Fruit fly (Drosophila melanogaster) whole organism, pupa: ENCODE results near the gene Cep290.
A peak's percentile ranks its signal among the peaks of the same experiment; 100 is the strongest.

Experiments used
- CG10348 ChIP-seq: fragments of 200-800 bp; sonication (Bioruptor generic); IDR thresholded peaks from 2 replicates; pipeline ENCODE4 v1.3.6; 2022; ENCODE audit warnings: missing biosample characterization, missing genetic modification characterization
- CG12605 ChIP-seq: fragments of 200-800 bp; sonication (Bioruptor generic); IDR thresholded peaks from 2 replicates; pipeline ENCODE4 v1.3.6; 2022; ENCODE audit warnings: missing biosample characterization, missing genetic modification characterization
- CG14655 ChIP-seq: fragments of 200-800 bp; sonication (Bioruptor generic); optimal IDR thresholded peaks from 3 replicates; lab custom pipeline; 2017; ENCODE audit warnings: mild to moderate bottlenecking, missing biosample characterization, missing genetic modification reagents, missing genetic modification characterization
- CG17806 ChIP-seq: fragments of 200-800 bp; sonication (Bioruptor generic); optimal IDR thresholded peaks from 2 replicates; lab custom pipeline; 2018; ENCODE audit warnings: missing biosample characterization, mild to moderate bottlenecking, missing genetic modification characterization, moderate library complexity
- CG34367 ChIP-seq: fragments of 200-800 bp; sonication (Bioruptor generic); optimal IDR thresholded peaks from 2 replicates; lab custom pipeline; 2018; ENCODE audit warnings: missing biosample characterization, mild to moderate bottlenecking, missing genetic modification characterization
- CG8159 ChIP-seq: fragments of 200-800 bp; sonication (Bioruptor generic); optimal IDR thresholded peaks from 3 replicates; lab custom pipeline; 2018; ENCODE audit warnings: missing biosample characterization, mild to moderate bottlenecking, missing genetic modification characterization, moderate library complexity
- CG9948 ChIP-seq: fragments of 200-800 bp; sonication (Bioruptor generic); optimal IDR thresholded peaks from 2 replicates; lab custom pipeline; 2018; ENCODE audit warnings: missing biosample characterization, mild to moderate bottlenecking, missing genetic modification characterization, moderate library complexity
- D1 ChIP-seq: fragments of 200-800 bp; sonication (Bioruptor generic); optimal IDR thresholded peaks from 2 replicates; lab custom pipeline; 2018; ENCODE audit warnings: missing biosample characterization, mild to moderate bottlenecking, missing genetic modification characterization, moderate library complexity
- Ets98B ChIP-seq: fragments of 200-800 bp; sonication (Bioruptor generic); IDR thresholded peaks from 2 replicates; pipeline ENCODE4 v1.3.6; 2022; ENCODE audit warnings: missing biosample characterization, missing genetic modification characterization
- Snoo ChIP-seq: fragments of 200-800 bp; sonication (Bioruptor generic); optimal IDR thresholded peaks from 3 replicates; lab custom pipeline; 2017; ENCODE audit warnings: missing biosample characterization, mild to moderate bottlenecking, missing genetic modification characterization, inconsistent platforms
- fd96Ca ChIP-seq: fragments of 200-800 bp; sonication (Bioruptor generic); IDR thresholded peaks from 3 replicates; pipeline ENCODE4 v1.3.6; 2022; ENCODE audit warnings: missing biosample characterization, missing genetic modification characterization

dm6 chr3L:837552-838187 lies 6.1 kb upstream of the Cep290 start, which contains the start of the genes CG13901 and CG13887:
- no peak for TF ChIP-seq D1
- TF ChIP-seq CG12605 (GFP tag; lab: Robert Waterston, UW) = peak; percentile 45; the same call in 1 of the 2 replicates
- TF ChIP-seq CG10348 (GFP tag; lab: Robert Waterston, UW) = 0 out of 2 replicates have a peak, but pooled peaks have one; percentile 48
- TF ChIP-seq CG34367 = peak; percentile 81
- no peak for TF ChIP-seq CG14655 (GFP tag; lab: Kevin White, UChicago)
- peak; percentile 87 for TF ChIP-seq fd96Ca
- TF ChIP-seq CG9948 (tag; lab: Kevin White, UChicago) = peak; percentile 80
- TF ChIP-seq CG17806 = peak; percentile 85
- TF ChIP-seq CG8159 (tag; lab: Kevin White, UChicago) = peak; percentile 87
- TF ChIP-seq Ets98B (GFP tag; lab: Robert Waterston, UW) = peak; percentile 88
- TF ChIP-seq Snoo = peak; percentile 75
